Worm (Caenorhabditis elegans): Measurements from ENCODE around the gene gpx-7.

Gene gpx-7

DNA sequence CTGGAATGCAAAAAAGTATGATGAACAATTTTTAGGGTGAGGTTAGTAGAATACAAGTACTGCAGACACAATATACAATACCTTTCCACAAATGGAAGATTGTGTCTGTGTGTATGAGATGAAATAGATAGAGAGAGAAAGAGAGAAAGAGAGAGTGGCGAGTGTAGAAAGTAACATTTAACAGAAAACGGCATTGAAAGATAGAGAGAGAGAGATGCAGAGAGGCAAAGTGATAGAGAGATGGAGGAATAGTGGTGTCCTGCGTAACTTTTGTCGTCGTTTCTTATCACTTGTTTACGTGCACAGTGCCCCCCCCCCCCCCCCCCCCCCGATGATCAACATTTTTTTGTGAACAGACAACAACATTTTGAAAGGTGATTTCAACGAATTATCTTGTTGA, 15.2 kb upstream of the gpx-7 start:
- TF ChIP-seq elt-3 (tag; optimal IDR thresholded peaks at IDR 0.05) (peak in 5 of 6 experiments; percentile 11 to 71 (median 52)), lin-35 (GFP tag; optimal IDR thresholded peaks at IDR 0.05) (peak in 1 of 2 experiments; percentile 53), efl-1 (optimal IDR thresholded peaks at IDR 0.05) (peak; percentile 19 to 28), efl-1 (GFP tag; optimal IDR thresholded peaks at IDR 0.05 in 1 of 2) (peak in 1 of 2 experiments; percentile 74), elt-2 (tag; optimal IDR thresholded peaks at IDR 0.05) (peak; percentile 66), lsy-2 (tag; optimal IDR thresholded peaks at IDR 0.05) (peak; percentile 10 to 22), nhr-20 (tag; optimal IDR thresholded peaks at IDR 0.05) (peak; percentile 70), sup-37 (GFP tag; optimal IDR thresholded peaks at IDR 0.05) (no peak), egl-27 (tag; optimal IDR thresholded peaks at IDR 0.05) (no peak), lin-13 (GFP tag; optimal IDR thresholded peaks at IDR 0.05) (no peak), nhr-71 (tag; optimal IDR thresholded peaks at IDR 0.05) (peak; percentile 63), snu-23 (GFP tag; optimal IDR thresholded peaks at IDR 0.05) (peak; percentile 62), blmp-1 (tag; optimal IDR thresholded peaks at IDR 0.05) (peak; percentile 93), nhr-47 (tag; optimal IDR thresholded peaks at IDR 0.05) (peak; percentile 21), fos-1 (tag; optimal IDR thresholded peaks at IDR 0.05) (peak; percentile 52), lir-3 (tag; optimal IDR thresholded peaks at IDR 0.05; ENCODE audit: poor library complexity) (peak; percentile 25), lin-14 (GFP tag; optimal IDR thresholded peaks at IDR 0.05) (peak; percentile 73), mef-2 (tag; optimal IDR thresholded peaks at IDR 0.05) (no peak), nhr-12 (tag; optimal IDR thresholded peaks at IDR 0.05) (no peak), nhr-90 (tag; optimal IDR thresholded peaks at IDR 0.05; ENCODE audit: poor library complexity) (peak; percentile 49), ztf-4 (tag; optimal IDR thresholded peaks at IDR 0.05) (no peak), C34B4.2 (tag; optimal IDR thresholded peaks at IDR 0.05) (no peak), mep-1 (tag; optimal IDR thresholded peaks at IDR 0.05) (peak; percentile 63), nhr-19 (GFP tag; conservative IDR thresholded peaks at IDR 0.05) (peak; percentile 53), ceh-82 (tag; optimal IDR thresholded peaks at IDR 0.05) (peak in 2 of 3 experiments; percentile 3 to 33), efl-3 (GFP tag; optimal IDR thresholded peaks at IDR 0.05) (no peak), C04F5.9 (tag; optimal IDR thresholded peaks at IDR 0.05) (no peak), mab-9 (GFP tag; IDR thresholded peaks at IDR 0.05) (no peak), C16A3.4 (tag; optimal IDR thresholded peaks at IDR 0.05) (peak; percentile 20), nhr-85 (tag) (peak; percentile 82)

DNA sequence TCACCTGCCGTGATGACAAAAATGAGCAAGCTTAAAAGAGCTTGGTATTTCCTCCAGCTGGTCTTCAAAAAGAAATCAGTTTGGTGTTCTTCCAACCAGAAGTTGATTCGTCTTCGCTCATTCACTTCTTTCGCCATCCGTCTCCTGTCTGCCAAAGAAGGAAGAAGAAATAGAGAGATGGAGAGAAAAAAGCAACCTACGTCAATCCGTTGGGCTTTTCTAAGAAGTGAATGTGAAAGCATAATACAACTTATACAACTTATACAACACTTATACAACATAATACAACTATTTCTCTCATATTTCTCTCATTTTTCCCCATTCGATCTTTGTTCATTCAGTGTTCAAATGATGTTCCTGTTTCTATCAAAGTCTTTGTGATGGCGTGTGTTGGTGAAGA, 11.4 kb upstream of the gpx-7 start:
- TF ChIP-seq nhr-19 (GFP tag; conservative IDR thresholded peaks at IDR 0.05) (no peak), lin-14 (GFP tag; optimal IDR thresholded peaks at IDR 0.05) (peak; percentile 72), fkh-4 (tag; optimal IDR thresholded peaks at IDR 0.05; ENCODE audit: borderline replicate concordance) (no peak), hlh-17 (GFP tag; optimal IDR thresholded peaks at IDR 0.05; ENCODE audit: borderline replicate concordance) (no peak), swsn-7 (tag; optimal IDR thresholded peaks at IDR 0.05) (peak; percentile 41), egl-13 (tag; optimal IDR thresholded peaks at IDR 0.05) (peak; percentile 30), jun-1 (tag; optimal IDR thresholded peaks at IDR 0.05) (no peak), mdl-1 (tag; optimal IDR thresholded peaks at IDR 0.05) (no peak), ztf-11 (tag; optimal IDR thresholded peaks at IDR 0.05) (no peak), elt-3 (tag; optimal IDR thresholded peaks at IDR 0.05) (no peak), nhr-20 (tag; optimal IDR thresholded peaks at IDR 0.05) (no peak), sox-4 (tag; optimal IDR thresholded peaks at IDR 0.05) (peak; percentile 70), nhr-47 (tag; optimal IDR thresholded peaks at IDR 0.05) (peak; percentile 54), isw-1 (GFP tag; IDR thresholded peaks at IDR 0.05) (no peak), C34B4.2 (tag; optimal IDR thresholded peaks at IDR 0.05) (no peak), lsy-2 (tag; optimal IDR thresholded peaks at IDR 0.05) (peak; percentile 15 to 23), mab-9 (GFP tag; IDR thresholded peaks at IDR 0.05) (no peak), dsc-1 (tag; optimal IDR thresholded peaks at IDR 0.05) (peak; percentile 70), fkh-8 (tag; optimal IDR thresholded peaks at IDR 0.05) (peak; percentile 84), lin-35 (GFP tag; optimal IDR thresholded peaks at IDR 0.05) (peak in 1 of 2 experiments; percentile 2), nhr-71 (tag; optimal IDR thresholded peaks at IDR 0.05) (peak; percentile 66), zag-1 (tag; optimal IDR thresholded peaks at IDR 0.05) (no peak), irx-1 (tag; optimal IDR thresholded peaks at IDR 0.05) (no peak), unc-62 (GFP tag; optimal IDR thresholded peaks at IDR 0.05) (no peak), ces-1 (GFP tag; optimal IDR thresholded peaks at IDR 0.05) (no peak)
